Worm (Caenorhabditis elegans): ENCODE measurements around the gene T10H4.4.

Gene T10H4.4

ce11 chrV:15221330-15221729, 50.8 kb downstream of the T10H4.4 start, which contains the start of gene irld-25:
irld-25 (plus strand) TSS chrV:15221630.
- TF ChIP-seq nhr-76 (tag; optimal IDR thresholded peaks at IDR 0.05): no peak

Data from whole organism, L1 larva.